Worm (Caenorhabditis elegans): ENCODE data around the gene snf-6.

DNA sequence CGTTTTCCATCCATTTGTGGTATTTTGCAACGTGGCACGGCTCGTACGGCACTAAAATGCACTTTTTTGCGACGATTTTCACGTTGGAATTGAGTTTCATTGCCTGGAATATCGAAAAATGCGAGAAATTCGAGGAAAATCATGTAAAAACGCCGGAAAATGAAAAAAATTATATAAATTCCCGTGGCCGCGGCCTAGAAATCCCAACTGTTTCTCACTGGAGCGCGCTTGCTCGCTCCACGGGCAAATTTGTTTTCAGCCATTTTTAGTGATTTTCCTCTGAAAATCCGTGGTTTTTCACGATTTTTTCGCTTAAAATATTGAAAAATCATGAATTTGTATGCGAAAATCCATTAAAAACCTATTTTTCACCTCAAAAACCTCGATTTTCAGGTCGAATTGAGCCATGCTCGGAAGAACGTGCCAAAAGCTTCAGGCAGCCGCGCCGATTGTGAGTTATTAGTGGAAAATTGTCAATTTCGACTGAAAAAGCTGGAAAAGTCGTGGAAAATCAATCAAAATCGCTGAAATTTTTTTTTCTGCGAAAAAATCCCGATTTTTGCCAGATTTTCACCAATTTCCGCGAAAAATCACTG, 7.6 kb upstream of the snf-6 start, which contains the start of the genes Y67D2.5 and cisd-3.2:
- TF ChIP-seq scrt-1 (GFP tag; IDR thresholded peaks at IDR 0.05) = no peak
- TF ChIP-seq ama-1 (optimal IDR thresholded peaks at IDR 0.05) = no peak
- no peak for TF ChIP-seq ets-7 (tag; optimal IDR thresholded peaks at IDR 0.05)
- TF ChIP-seq aly-1 (tag; optimal IDR thresholded peaks at IDR 0.05) = no peak
- no peak for TF ChIP-seq ceh-36 (tag; optimal IDR thresholded peaks at IDR 0.05)
- TF ChIP-seq hmbx-1 (tag; optimal IDR thresholded peaks at IDR 0.05) = no peak
- TF ChIP-seq flt-1 (GFP tag; IDR thresholded peaks at IDR 0.05) = no peak
- TF ChIP-seq sea-1 (GFP tag; conservative IDR thresholded peaks at IDR 0.05) = no peak
- no peak for TF ChIP-seq hnd-1 (tag; optimal IDR thresholded peaks at IDR 0.05)
- TF ChIP-seq B0310.2 (tag; optimal IDR thresholded peaks at IDR 0.05) = no peak
- TF ChIP-seq hmg-4 (GFP tag; optimal IDR thresholded peaks at IDR 0.05) = no peak
- no peak for TF ChIP-seq pes-1 (GFP tag; IDR thresholded peaks at IDR 0.05)

All from whole organism, early embryonic.